Fruit fly (Drosophila melanogaster): Measurements from ENCODE around the gene dpr20.

The dpr20 gene

dm6 chr3L:895314-895980 is 38.4 kb upstream of the dpr20 start, which contains the start of gene CG34056 (continued):
- TF ChIP-seq brk (GFP tag; optimal IDR thresholded peaks at IDR 0.05) (peak; percentile 96), sv (GFP tag; optimal IDR thresholded peaks at IDR 0.05) (peak; percentile 81), lola (GFP tag; optimal IDR thresholded peaks at IDR 0.05) (no peak), N (GFP tag; optimal IDR thresholded peaks at IDR 0.05) (no peak), h (GFP tag; optimal IDR thresholded peaks at IDR 0.05) (peak; percentile 98)

- no peak for TF ChIP-seq dl (GFP tag; optimal IDR thresholded peaks at IDR 0.05; ENCODE audit: insufficient read depth in 1 of 2, partially characterized antibody in 2 of 2)
- TF ChIP-seq OdsH (GFP tag; optimal IDR thresholded peaks at IDR 0.05) = no peak
- TF ChIP-seq Dfd (GFP tag; optimal IDR thresholded peaks at IDR 0.05) = peak; percentile 97
- TF ChIP-seq HLH106 (tag; optimal IDR thresholded peaks at IDR 0.05) = no peak
These were observed 31.3 kb upstream of the dpr20 start for dm6 chr3L:888372-888771.

- TF ChIP-seq Hr83 (GFP tag; optimal IDR thresholded peaks at IDR 0.05; ENCODE audit: poor library complexity, severe bottlenecking) (no peak), pan (optimal IDR thresholded peaks at IDR 0.05) (no peak), Rel (GFP tag; optimal IDR thresholded peaks at IDR 0.05) (no peak), Rel (tag; optimal IDR thresholded peaks at IDR 0.05) (peak; percentile 16), dmrt93B (GFP tag; optimal IDR thresholded peaks at IDR 0.05) (no peak), Vsx2 (GFP tag; optimal IDR thresholded peaks at IDR 0.05; ENCODE audit: partially characterized antibody) (no peak)
These were observed 30.5 kb upstream of the dpr20 start for dm6 chr3L:887423-888097.

dm6 chr3L:885624-886257 is 28.7 kb upstream of the dpr20 start:
- no peak for TF ChIP-seq lola (GFP tag; optimal IDR thresholded peaks at IDR 0.05)
- no peak for TF ChIP-seq OdsH (GFP tag; optimal IDR thresholded peaks at IDR 0.05)
- TF ChIP-seq h (GFP tag; optimal IDR thresholded peaks at IDR 0.05) = no peak
- no peak for TF ChIP-seq brk (GFP tag; optimal IDR thresholded peaks at IDR 0.05)
- no peak for TF ChIP-seq Dif (GFP tag; optimal IDR thresholded peaks at IDR 0.05; ENCODE audit: partially characterized antibody)

- no peak for TF ChIP-seq Rel (GFP tag; optimal IDR thresholded peaks at IDR 0.05)
- peak; percentile 14 for TF ChIP-seq Rel (tag; optimal IDR thresholded peaks at IDR 0.05)
- TF ChIP-seq tai (GFP tag; optimal IDR thresholded peaks at IDR 0.05) = no peak
These were observed 28.0 kb upstream of the dpr20 start for dm6 chr3L:885006-885405.

- TF ChIP-seq Hr78 (GFP tag; optimal IDR thresholded peaks at IDR 0.05) (no peak), Vsx2 (GFP tag; optimal IDR thresholded peaks at IDR 0.05; ENCODE audit: partially characterized antibody) (no peak), CG9705 (GFP tag; optimal IDR thresholded peaks at IDR 0.05) (no peak)
These were observed 27.2 kb upstream of the dpr20 start for dm6 chr3L:884239-884638.

- TF ChIP-seq dl (GFP tag; optimal IDR thresholded peaks at IDR 0.05; ENCODE audit: insufficient read depth in 1 of 2, partially characterized antibody in 2 of 2) = no peak
- no peak for TF ChIP-seq Hr78 (GFP tag; optimal IDR thresholded peaks at IDR 0.05)
- no peak for TF ChIP-seq dmrt93B (GFP tag; optimal IDR thresholded peaks at IDR 0.05)
- no peak for TF ChIP-seq sage (GFP tag; optimal IDR thresholded peaks at IDR 0.05)
- no peak for TF ChIP-seq Dif (GFP tag; optimal IDR thresholded peaks at IDR 0.05; ENCODE audit: partially characterized antibody)
- TF ChIP-seq tai (GFP tag; optimal IDR thresholded peaks at IDR 0.05) = no peak
- no peak for TF ChIP-seq usp (GFP tag; optimal IDR thresholded peaks at IDR 0.05)
- no peak for TF ChIP-seq ey (GFP tag; optimal IDR thresholded peaks at IDR 0.05)
- TF ChIP-seq h (GFP tag; optimal IDR thresholded peaks at IDR 0.05) = no peak
- no peak for TF ChIP-seq dsf (GFP tag; optimal IDR thresholded peaks at IDR 0.05; ENCODE audit: borderline replicate concordance)
- no peak for TF ChIP-seq fru (GFP tag; optimal IDR thresholded peaks at IDR 0.05)
These were observed 26.7 kb upstream of the dpr20 start for dm6 chr3L:883786-884185.
